Worm (Caenorhabditis elegans) whole organism, L4 larva: ENCODE data around the gene wsp-1.

ENCODE experiments used
- R02D3.7 ChIP-seq: fragments of 150-350 bp; sonication (generic microtip); optimal IDR thresholded peaks from 3 replicates; lab custom pipeline; 2014; ENCODE audit warnings: missing biosample characterization, missing genetic modification characterization
- T20F7.1 ChIP-seq: fragments of 200-800 bp; sonication (Bioruptor generic); optimal IDR thresholded peaks from 2 replicates; lab custom pipeline; 2018; ENCODE audit warnings: mild to moderate bottlenecking, missing genetic modification characterization, missing compliant biosample characterization
- T26A8.4 ChIP-seq: fragments of 200-800 bp; sonication (Bioruptor generic); IDR thresholded peaks from 2 replicates; pipeline ENCODE4 v1.3.6; 2022; ENCODE audit warnings: missing genetic modification characterization, missing compliant biosample characterization
- Y105C5A.15 ChIP-seq: fragments of 200-800 bp; sonication (Bioruptor generic); IDR thresholded peaks from 2 replicates; pipeline ENCODE4 v1.3.6; 2022; ENCODE audit warnings: missing genetic modification characterization, missing compliant biosample characterization
- aha-1 ChIP-seq: fragments of 150-350 bp; peaks from one replicate; lab custom pipeline; 2014; ENCODE audit warnings: missing biosample characterization, missing genetic modification characterization
- ces-1 ChIP-seq: fragments of 150-350 bp; sonication (generic microtip); optimal IDR thresholded peaks from 4 replicates; lab custom pipeline; 2014; ENCODE audit warnings: missing biosample characterization, missing genetic modification reagents, missing genetic modification characterization
- daf-16 ChIP-seq, 3 experiments: sonication (generic microtip); optimal IDR thresholded peaks; 2 replicates each; lab custom pipeline; 2016 to 2017; ENCODE audit warnings: missing genetic modification characterization in 3 of 3, missing genetic modification reagents in 3 of 3, mild to moderate bottlenecking in 2 of 3, missing compliant biosample characterization in 2 of 3, missing biosample characterization in 1 of 3, moderate library complexity in 1 of 3
- dmd-6 ChIP-seq: fragments of 200-800 bp; sonication (Bioruptor generic); IDR thresholded peaks from 2 replicates; pipeline ENCODE4 v1.3.6; 2022; ENCODE audit warnings: missing genetic modification reagents, missing genetic modification characterization, missing compliant biosample characterization
- dmd-8 ChIP-seq: fragments of 200-800 bp; sonication (Bioruptor generic); IDR thresholded peaks from 2 replicates; pipeline ENCODE4 v1.3.6; 2022; ENCODE audit warnings: missing genetic modification characterization, missing compliant biosample characterization
- duxl-1 ChIP-seq: sonication (generic microtip); optimal IDR thresholded peaks from 2 replicates; lab custom pipeline; 2016; ENCODE audit warnings: mild to moderate bottlenecking, missing genetic modification characterization, moderate library complexity, missing compliant biosample characterization; ENCODE audit not compliant: poor library complexity
- dve-1 ChIP-seq: sonication (generic microtip); optimal IDR thresholded peaks from 2 replicates; lab custom pipeline; 2017; ENCODE audit warnings: antibody characterized with exemption, mild to moderate bottlenecking, missing genetic modification characterization, missing compliant biosample characterization; ENCODE audit not compliant: insufficient read depth
- fos-1 ChIP-seq: fragments of 150-350 bp; optimal IDR thresholded peaks from 2 replicates; lab custom pipeline; 2014; ENCODE audit warnings: missing biosample characterization, missing genetic modification characterization
- hlh-11 ChIP-seq: fragments of 200-800 bp; sonication (Bioruptor generic); optimal IDR thresholded peaks from 2 replicates; lab custom pipeline; 2018; ENCODE audit warnings: mild to moderate bottlenecking, missing genetic modification characterization, missing compliant biosample characterization
- hmg-1.1 ChIP-seq: fragments of 200-800 bp; sonication (Bioruptor generic); IDR thresholded peaks from 2 replicates; pipeline ENCODE4 v1.3.6; 2022; ENCODE audit warnings: missing genetic modification reagents, missing genetic modification characterization, missing compliant biosample characterization
- lin-15B ChIP-seq: fragments of 150-350 bp; sonication (generic microtip); optimal IDR thresholded peaks from 3 replicates; lab custom pipeline; 2014; ENCODE audit warnings: missing biosample characterization, missing genetic modification characterization
- lin-29 ChIP-seq: fragments of 200-800 bp; sonication (Bioruptor generic); IDR thresholded peaks from 2 replicates; pipeline ENCODE4 v1.3.6; 2022; ENCODE audit warnings: missing genetic modification reagents, missing genetic modification characterization, missing compliant biosample characterization
- lin-38 ChIP-seq: fragments of 200-800 bp; sonication (Bioruptor generic); IDR thresholded peaks from 2 replicates; pipeline ENCODE4 v1.3.6; 2022; ENCODE audit warnings: missing genetic modification reagents, missing genetic modification characterization, missing compliant biosample characterization
- lsy-2 ChIP-seq, 2 experiments: fragments of 150-350 bp in 1 of 2; sonication (generic microtip) in 1 of 2; optimal IDR thresholded peaks; 2 replicates each; lab custom pipeline; 2014 to 2017; ENCODE audit warnings: missing biosample characterization in 2 of 2, missing genetic modification characterization in 2 of 2
- mdl-1 ChIP-seq, 2 experiments: fragments of 150-350 bp in 1 of 2; sonication (generic microtip) in 1 of 2; optimal IDR thresholded peaks; 2 replicates each; lab custom pipeline; 2014 to 2017; ENCODE audit warnings: missing biosample characterization in 2 of 2, missing genetic modification characterization in 2 of 2
- mep-1 ChIP-seq: fragments of 150-350 bp; sonication (generic microtip); optimal IDR thresholded peaks from 3 replicates; lab custom pipeline; 2014; ENCODE audit warnings: missing biosample characterization, missing genetic modification characterization
- mes-2 ChIP-seq: sonication (generic microtip); optimal IDR thresholded peaks from 2 replicates; lab custom pipeline; 2016; ENCODE audit warnings: missing genotype, mild to moderate bottlenecking, missing genetic modification characterization, missing compliant biosample characterization; ENCODE audit not compliant: poor library complexity, severe bottlenecking
- nhr-11 ChIP-seq: fragments of 150-350 bp; optimal IDR thresholded peaks from 2 replicates; lab custom pipeline; 2014; ENCODE audit warnings: missing biosample characterization, missing genetic modification characterization
- nhr-28 ChIP-seq: fragments of 150-350 bp; optimal IDR thresholded peaks from 2 replicates; lab custom pipeline; 2014; ENCODE audit warnings: missing biosample characterization, missing genetic modification characterization
- nhr-77 ChIP-seq: fragments of 150-350 bp; optimal IDR thresholded peaks from 2 replicates; lab custom pipeline; 2014; ENCODE audit warnings: missing biosample characterization, missing genetic modification characterization
- php-3 ChIP-seq: fragments of 200-800 bp; sonication (Bioruptor generic); IDR thresholded peaks from 2 replicates; pipeline ENCODE4 v1.3.6; 2022; ENCODE audit warnings: missing genetic modification reagents, missing genetic modification characterization, missing compliant biosample characterization
- pqm-1 ChIP-seq: sonication (generic microtip); optimal IDR thresholded peaks from 2 replicates; lab custom pipeline; 2017; ENCODE audit warnings: missing biosample characterization, missing genetic modification characterization
- saeg-2 ChIP-seq: fragments of 200-800 bp; sonication (Bioruptor generic); IDR thresholded peaks from 2 replicates; pipeline ENCODE4 v1.3.6; 2022; ENCODE audit warnings: missing genetic modification reagents, missing genetic modification characterization, missing compliant biosample characterization
- sdz-12 ChIP-seq: fragments of 200-800 bp; sonication (Bioruptor generic); optimal IDR thresholded peaks from 2 replicates; lab custom pipeline; 2018; ENCODE audit warnings: mild to moderate bottlenecking, missing genetic modification characterization, missing compliant biosample characterization
- snpc-4 ChIP-seq: fragments of 150-350 bp; optimal IDR thresholded peaks from 2 replicates; lab custom pipeline; 2014; ENCODE audit warnings: missing biosample characterization, missing genetic modification characterization
- spr-3 ChIP-seq: fragments of 200-800 bp; sonication (Bioruptor generic); optimal IDR thresholded peaks from 2 replicates; lab custom pipeline; 2018; ENCODE audit warnings: mild to moderate bottlenecking, missing genetic modification characterization, missing compliant biosample characterization
- unc-62 ChIP-seq, 3 experiments: fragments of 150-350 bp in 1 of 3; sonication (generic microtip); optimal IDR thresholded peaks in 2 of 3; peaks in 1 of 3; 1 replicate in 1 of 3; 2 replicates in 2 of 3; lab custom pipeline; 2014 to 2017; ENCODE audit warnings: missing biosample characterization in 3 of 3, missing genetic modification characterization in 3 of 3, missing genetic modification reagents in 3 of 3, missing genotype in 1 of 3

Gene wsp-1

ce11 chrIV:8144341-8144740 lies 54.4 kb downstream of the wsp-1 start:
- no peak for TF ChIP-seq lin-29
- no peak for TF ChIP-seq spr-3 (GFP tag; lab: Kevin White, UChicago)
- no peak for TF ChIP-seq ces-1
- TF ChIP-seq R02D3.7 = no peak
- peak; percentile 13 for TF ChIP-seq aha-1 (tag; lab: Kevin White, UChicago)
- no peak for TF ChIP-seq dmd-6
- TF ChIP-seq php-3 = no peak
- no peak for TF ChIP-seq dve-1 (tag; lab: Kevin White, UChicago)
- TF ChIP-seq sdz-12 (GFP tag; lab: Kevin White, UChicago) = no peak
- TF ChIP-seq nhr-28 (tag; lab: Kevin White, UChicago) = no peak
- TF ChIP-seq T26A8.4 (GFP tag; lab: Robert Waterston, UW) = peak; percentile 20; the same call in 1 of the 2 replicates

- TF ChIP-seq dve-1 (tag; lab: Kevin White, UChicago) = peak; percentile 25
- TF ChIP-seq mdl-1 (tag; optimal IDR thresholded peaks at IDR 0.05; lab: Kevin White, UChicago) = peak in 1 of 2 experiments; percentile 18
- no peak for TF ChIP-seq duxl-1
- peak in 1 of 2 experiments; percentile 87 for TF ChIP-seq unc-62 (GFP tag; optimal IDR thresholded peaks at IDR 0.05 in 1 of 2; lab: Kevin White, UChicago)
- no peak for TF ChIP-seq unc-62 (tag; optimal IDR thresholded peaks at IDR 0.05; lab: Kevin White, UChicago)
- TF ChIP-seq aha-1 (tag; lab: Kevin White, UChicago) = peak; percentile 79
- TF ChIP-seq mep-1 = peak; percentile 37
- TF ChIP-seq dmd-8 (GFP tag; lab: Robert Waterston, UW) = no peak
- no peak for TF ChIP-seq dmd-6
- no peak for TF ChIP-seq Y105C5A.15 (GFP tag; lab: Robert Waterston, UW)
- TF ChIP-seq lin-38 (GFP tag; lab: Robert Waterston, UW) = no peak
- TF ChIP-seq T20F7.1 (GFP tag; lab: Kevin White, UChicago) = peak; percentile 26
- peak; percentile 9 for TF ChIP-seq nhr-11 (tag; lab: Kevin White, UChicago)
- TF ChIP-seq pqm-1 = peak; percentile 29
- TF ChIP-seq ces-1 = no peak
- peak; percentile 47 for TF ChIP-seq nhr-77 (tag; lab: Kevin White, UChicago)
- peak in 1 of 2 experiments; percentile 22 for TF ChIP-seq lsy-2 (tag; optimal IDR thresholded peaks at IDR 0.05; lab: Kevin White, UChicago)
- TF ChIP-seq daf-16 (GFP tag; optimal IDR thresholded peaks at IDR 0.05; lab: Kevin White, UChicago) = no peak
- peak; percentile 83 for TF ChIP-seq daf-16 (tag; optimal IDR thresholded peaks at IDR 0.05; lab: Kevin White, UChicago)
Observed at ce11 chrIV:8142735-8143550, 55.8 kb downstream of the wsp-1 start, which contains the start of gene pmk-2. TSS of gene pmk-2 (plus strand) at chrIV:8143500.

ce11 chrIV:8138984-8139383 lies 59.8 kb downstream of the wsp-1 start, which contains the start of gene pmk-3:
TSS of gene pmk-3 (plus strand) at chrIV:8139219.
- TF ChIP-seq snpc-4 (tag; lab: Kevin White, UChicago) = no peak
- TF ChIP-seq dve-1 (tag; lab: Kevin White, UChicago) = peak; percentile 55
- peak; percentile 61 for TF ChIP-seq nhr-28 (tag; lab: Kevin White, UChicago)
- TF ChIP-seq hlh-11 (tag; lab: Kevin White, UChicago) = peak; percentile 18
- TF ChIP-seq mes-2 (tag; lab: Kevin White, UChicago) = peak; percentile 15
- TF ChIP-seq fos-1 (tag; lab: Kevin White, UChicago) = no peak
- peak in 1 of 2 experiments; percentile 17 for TF ChIP-seq daf-16 (GFP tag; optimal IDR thresholded peaks at IDR 0.05; lab: Kevin White, UChicago)
- TF ChIP-seq daf-16 (tag; optimal IDR thresholded peaks at IDR 0.05; lab: Kevin White, UChicago) = peak; percentile 7
- no peak for TF ChIP-seq lin-15B (tag; lab: Kevin White, UChicago)
- TF ChIP-seq hmg-1.1 = no peak
- peak; percentile 19 for TF ChIP-seq mep-1
- no peak for TF ChIP-seq saeg-2 (GFP tag; lab: Robert Waterston, UW)
- peak; percentile 36 for TF ChIP-seq pqm-1
